Worm (Caenorhabditis elegans): ENCODE measurements around the gene magu-4.

Gene magu-4

ce11 chrIV:9998487-9999218, 10.9 kb upstream of the magu-4 start, which contains the start of gene pyp-1:
TSS of gene pyp-1 (minus strand) at chrIV:9998925.
- TF ChIP-seq ceh-16 (tag; optimal IDR thresholded peaks at IDR 0.05) (no peak), nhr-12 (tag; optimal IDR thresholded peaks at IDR 0.05) (no peak), nhr-23 (tag; optimal IDR thresholded peaks at IDR 0.05) (no peak), ztf-11 (tag; optimal IDR thresholded peaks at IDR 0.05) (no peak), nhr-237 (tag; optimal IDR thresholded peaks at IDR 0.05) (no peak), elt-1 (tag; optimal IDR thresholded peaks at IDR 0.05) (no peak), elt-3 (tag; optimal IDR thresholded peaks at IDR 0.05) (no peak), nhr-77 (tag; optimal IDR thresholded peaks at IDR 0.05) (no peak), nfya-1 (tag; optimal IDR thresholded peaks at IDR 0.05; ENCODE audit: insufficient read depth) (peak; percentile 15), nhr-11 (tag; optimal IDR thresholded peaks at IDR 0.05) (no peak), ceh-28 (tag; optimal IDR thresholded peaks at IDR 0.05) (peak; percentile 40), sea-2 (GFP tag; optimal IDR thresholded peaks at IDR 0.05) (no peak), mml-1 (tag; optimal IDR thresholded peaks at IDR 0.05) (no peak), hmg-11 (tag; optimal IDR thresholded peaks at IDR 0.05) (no peak), zag-1 (tag; optimal IDR thresholded peaks at IDR 0.05) (no peak), nhr-25 (tag; optimal IDR thresholded peaks at IDR 0.05) (no peak), fkh-2 (tag; optimal IDR thresholded peaks at IDR 0.05) (no peak), skn-1 (tag; optimal IDR thresholded peaks at IDR 0.05) (no peak), elt-2 (tag; optimal IDR thresholded peaks at IDR 0.05) (peak; percentile 74), lin-39 (tag; optimal IDR thresholded peaks at IDR 0.05) (peak; percentile 25), unc-39 (tag; optimal IDR thresholded peaks at IDR 0.05) (no peak), nhr-67 (tag; optimal IDR thresholded peaks at IDR 0.05) (no peak), R02D3.7 (tag; optimal IDR thresholded peaks at IDR 0.05) (no peak), pqm-1 (tag; optimal IDR thresholded peaks at IDR 0.05) (peak; percentile 83), daf-12 (tag; optimal IDR thresholded peaks at IDR 0.05) (no peak), egl-5 (tag; optimal IDR thresholded peaks at IDR 0.05) (no peak), lin-15B (tag; optimal IDR thresholded peaks at IDR 0.05) (no peak), lsy-12 (tag; optimal IDR thresholded peaks at IDR 0.05) (no peak), ztf-4 (tag; optimal IDR thresholded peaks at IDR 0.05) (no peak), egl-27 (tag; optimal IDR thresholded peaks at IDR 0.05) (no peak), unc-62 (GFP tag; optimal IDR thresholded peaks at IDR 0.05) (no peak), ZK546.5 (tag; optimal IDR thresholded peaks at IDR 0.05) (no peak), fkh-10 (GFP tag; optimal IDR thresholded peaks at IDR 0.05) (no peak), nhr-43 (tag; optimal IDR thresholded peaks at IDR 0.05; ENCODE audit: poor library complexity, severe bottlenecking) (no peak), snpc-4 (tag; optimal IDR thresholded peaks at IDR 0.05) (peak; percentile 7), nhr-28 (tag; optimal IDR thresholded peaks at IDR 0.05) (no peak), ama-1 (optimal IDR thresholded peaks at IDR 0.05) (peak; percentile 19), pha-4 (tag; optimal IDR thresholded peaks at IDR 0.05) (peak; percentile 75), eor-1 (tag; optimal IDR thresholded peaks at IDR 0.05) (no peak), aly-2 (tag; optimal IDR thresholded peaks at IDR 0.05) (no peak), tbx-2 (tag; optimal IDR thresholded peaks at IDR 0.05) (no peak), ceh-82 (tag; optimal IDR thresholded peaks at IDR 0.05) (no peak), fos-1 (tag; optimal IDR thresholded peaks at IDR 0.05) (no peak), jun-1 (tag; optimal IDR thresholded peaks at IDR 0.05) (peak; percentile 21), nhr-76 (tag; optimal IDR thresholded peaks at IDR 0.05) (no peak), ceh-9 (tag; optimal IDR thresholded peaks at IDR 0.05) (no peak), mdl-1 (tag; optimal IDR thresholded peaks at IDR 0.05) (no peak)
